Worm (Caenorhabditis elegans) whole organism, young adult: ENCODE results near the gene srh-276.

Experiments used
- B0261.1 ChIP-seq: sonication (generic microtip); optimal IDR thresholded peaks from 2 replicates; lab custom pipeline; 2016; ENCODE audit warnings: mild to moderate bottlenecking, missing genetic modification characterization, moderate library complexity, missing compliant biosample characterization
- B0336.3 ChIP-seq: fragments of 200-800 bp; sonication (Bioruptor generic); IDR thresholded peaks from 2 replicates; pipeline ENCODE4 v1.3.6; 2022; ENCODE audit warnings: missing genetic modification characterization, missing compliant biosample characterization
- F10E7.11 ChIP-seq: sonication (generic microtip); optimal IDR thresholded peaks from 2 replicates; lab custom pipeline; 2017; ENCODE audit warnings: mild to moderate bottlenecking, missing genetic modification characterization, moderate library complexity, missing compliant biosample characterization
- F39B2.1 ChIP-seq: fragments of 200-800 bp; sonication (Bioruptor generic); IDR thresholded peaks from 2 replicates; pipeline ENCODE4 v1.3.6; 2022; ENCODE audit warnings: missing genetic modification reagents, missing genetic modification characterization, missing compliant biosample characterization
- F55B11.4 ChIP-seq: sonication (generic microtip); optimal IDR thresholded peaks from 2 replicates; lab custom pipeline; 2016; ENCODE audit warnings: missing compliant biosample characterization, missing genetic modification characterization, borderline replicate concordance; ENCODE audit not compliant: insufficient read depth
- F57C9.4 ChIP-seq: sonication (generic microtip); optimal IDR thresholded peaks from 2 replicates; lab custom pipeline; 2017; ENCODE audit warnings: mild to moderate bottlenecking, missing genetic modification characterization, missing compliant biosample characterization
- K12H6.12 ChIP-seq: fragments of 200-800 bp; sonication (Bioruptor generic); optimal IDR thresholded peaks from 2 replicates; lab custom pipeline; 2018; ENCODE audit warnings: mild to moderate bottlenecking, missing genetic modification characterization, missing compliant biosample characterization
- Y53F4B.3 ChIP-seq: fragments of 200-800 bp; sonication (Bioruptor generic); IDR thresholded peaks from 2 replicates; pipeline ENCODE4 v1.3.6; 2022; ENCODE audit warnings: missing genetic modification reagents, missing genetic modification characterization, missing compliant biosample characterization
- Y79H2A.3 ChIP-seq: fragments of 200-800 bp; sonication (Bioruptor generic); conservative IDR thresholded peaks from 2 replicates; pipeline ENCODE4 v1.3.6; 2022; ENCODE audit warnings: missing genetic modification reagents, missing genetic modification characterization, missing compliant biosample characterization
- attf-3 ChIP-seq: fragments of 200-800 bp; sonication (Bioruptor generic); conservative IDR thresholded peaks from 2 replicates; pipeline ENCODE4 v1.3.6; 2022; ENCODE audit warnings: missing genetic modification reagents, missing genetic modification characterization, missing compliant biosample characterization
- attf-5 ChIP-seq: fragments of 200-800 bp; sonication (Bioruptor generic); optimal IDR thresholded peaks from 2 replicates; lab custom pipeline; 2018; ENCODE audit warnings: mild to moderate bottlenecking, missing genetic modification characterization, missing compliant biosample characterization
- ceh-100 ChIP-seq: fragments of 200-800 bp; sonication (Bioruptor generic); IDR thresholded peaks from 2 replicates; pipeline ENCODE4 v1.3.6; 2022; ENCODE audit warnings: missing genetic modification reagents, missing genetic modification characterization, missing compliant biosample characterization
- ceh-27 ChIP-seq: fragments of 200-800 bp; sonication (Bioruptor generic); optimal IDR thresholded peaks from 2 replicates; lab custom pipeline; 2018; ENCODE audit warnings: mild to moderate bottlenecking, missing genetic modification characterization, moderate library complexity, missing compliant biosample characterization
- ceh-58 ChIP-seq: fragments of 200-800 bp; sonication (Bioruptor generic); IDR thresholded peaks from 2 replicates; pipeline ENCODE4 v1.3.6; 2022; ENCODE audit warnings: missing genetic modification characterization, missing compliant biosample characterization
- die-1 ChIP-seq: sonication (generic microtip); optimal IDR thresholded peaks from 2 replicates; lab custom pipeline; 2016; ENCODE audit warnings: missing genotype, mild to moderate bottlenecking, missing genetic modification characterization, missing compliant biosample characterization
- dox-1 ChIP-seq: fragments of 200-800 bp; sonication (Bioruptor generic); IDR thresholded peaks from 2 replicates; pipeline ENCODE4 v1.3.6; 2022; ENCODE audit warnings: missing genetic modification reagents, missing genetic modification characterization, missing compliant biosample characterization
- efl-1 ChIP-seq: fragments of 150-350 bp; optimal IDR thresholded peaks from 2 replicates; lab custom pipeline; 2014; ENCODE audit warnings: missing biosample characterization, missing genetic modification reagents, missing genetic modification characterization
- ets-4 ChIP-seq: fragments of 200-800 bp; sonication (Bioruptor generic); optimal IDR thresholded peaks from 2 replicates; lab custom pipeline; 2018; ENCODE audit warnings: mild to moderate bottlenecking, missing genetic modification characterization, missing compliant biosample characterization
- hrde-1 ChIP-seq: sonication (generic microtip); optimal IDR thresholded peaks from 2 replicates; lab custom pipeline; 2016; ENCODE audit warnings: missing genetic modification characterization, mild to moderate bottlenecking, missing compliant biosample characterization, moderate library complexity, missing genotype, missing genetic modification reagents, borderline replicate concordance
- hsf-1 ChIP-seq: fragments of 200-800 bp; sonication (Bioruptor generic); IDR thresholded peaks from 2 replicates; pipeline ENCODE4 v1.3.6; 2022; ENCODE audit warnings: missing genetic modification reagents, missing genetic modification characterization, missing compliant biosample characterization
- lin-26 ChIP-seq: fragments of 200-800 bp; sonication (Bioruptor generic); IDR thresholded peaks from 2 replicates; pipeline ENCODE4 v1.3.6; 2022; ENCODE audit warnings: missing genetic modification reagents, missing genetic modification characterization, missing compliant biosample characterization
- lin-35 ChIP-seq, 3 experiments: fragments of 150-350 bp in 2 of 3; sonication (generic microtip) in 1 of 3; optimal IDR thresholded peaks; 2 replicates each; lab custom pipeline; 2014 to 2018; ENCODE audit warnings: missing biosample characterization in 3 of 3, missing genetic modification characterization in 3 of 3, missing genetic modification reagents in 3 of 3
- lin-54 ChIP-seq: fragments of 200-800 bp; sonication (Bioruptor generic); optimal IDR thresholded peaks from 2 replicates; lab custom pipeline; 2018; ENCODE audit warnings: mild to moderate bottlenecking, missing genetic modification characterization, missing compliant biosample characterization
- lsl-1 ChIP-seq: fragments of 200-800 bp; sonication (Bioruptor generic); optimal IDR thresholded peaks from 2 replicates; lab custom pipeline; 2018; ENCODE audit warnings: mild to moderate bottlenecking, missing genetic modification characterization, moderate library complexity, missing compliant biosample characterization
- madf-3 ChIP-seq: fragments of 200-800 bp; sonication (Bioruptor generic); IDR thresholded peaks from 2 replicates; pipeline ENCODE4 v1.3.6; 2022; ENCODE audit warnings: missing genetic modification reagents, missing genetic modification characterization, missing compliant biosample characterization
- madf-6 ChIP-seq: fragments of 200-800 bp; sonication (Bioruptor generic); IDR thresholded peaks from 2 replicates; pipeline ENCODE4 v1.3.6; 2022; ENCODE audit warnings: missing genetic modification reagents, missing genetic modification characterization, missing compliant biosample characterization
- mcd-1 ChIP-seq: fragments of 200-800 bp; sonication (Bioruptor generic); IDR thresholded peaks from 2 replicates; pipeline ENCODE4 v1.3.6; 2022; ENCODE audit warnings: missing genetic modification reagents, missing genetic modification characterization, missing compliant biosample characterization
- mes-4 ChIP-seq: sonication (generic microtip); optimal IDR thresholded peaks from 2 replicates; lab custom pipeline; 2016; ENCODE audit warnings: missing genotype, missing genetic modification characterization, missing compliant biosample characterization
- mxl-1 ChIP-seq: sonication (generic microtip); optimal IDR thresholded peaks from 2 replicates; lab custom pipeline; 2016; ENCODE audit warnings: missing genetic modification characterization, missing compliant biosample characterization
- nhr-27 ChIP-seq: fragments of 200-800 bp; sonication (Bioruptor generic); optimal IDR thresholded peaks from 2 replicates; lab custom pipeline; 2018; ENCODE audit warnings: mild to moderate bottlenecking, missing genetic modification characterization, moderate library complexity, missing compliant biosample characterization
- nhr-80 ChIP-seq: sonication (generic microtip); optimal IDR thresholded peaks from 2 replicates; lab custom pipeline; 2016; ENCODE audit warnings: missing genetic modification characterization, missing compliant biosample characterization
- pbrm-1 ChIP-seq: fragments of 200-800 bp; sonication (Bioruptor generic); IDR thresholded peaks from 2 replicates; pipeline ENCODE4 v1.3.6; 2022; ENCODE audit warnings: missing genetic modification reagents, missing genetic modification characterization, missing compliant biosample characterization
- rcor-1 ChIP-seq: fragments of 200-800 bp; sonication (Bioruptor generic); IDR thresholded peaks from 2 replicates; pipeline ENCODE4 v1.3.6; 2022; ENCODE audit warnings: missing genetic modification reagents, missing genetic modification characterization, missing compliant biosample characterization
- repo-1 ChIP-seq: sonication (generic microtip); optimal IDR thresholded peaks from 2 replicates; lab custom pipeline; 2017; ENCODE audit warnings: mild to moderate bottlenecking, missing genetic modification characterization, missing compliant biosample characterization
- rpc-1 ChIP-seq, 2 experiments: fragments of 150-350 bp in 1 of 2; sonication (generic microtip) in 1 of 2; optimal IDR thresholded peaks; 2 replicates each; lab custom pipeline; 2014 to 2018; ENCODE audit warnings: missing biosample characterization in 1 of 2, missing genetic modification characterization in 1 of 2, missing genetic modification reagents in 1 of 2, missing genotype in 1 of 2
- snpc-4 ChIP-seq, 5 experiments: fragments of 150-350 bp in 1 of 5; sonication (generic microtip) in 4 of 5; optimal IDR thresholded peaks; 2 replicates each; lab custom pipeline; 2014 to 2018; ENCODE audit warnings: missing genetic modification characterization in 5 of 5, missing biosample characterization in 3 of 5, antibody characterized with exemption in 2 of 5, mild to moderate bottlenecking in 2 of 5, missing compliant biosample characterization in 2 of 5, missing genotype in 2 of 5, moderate library complexity in 2 of 5, missing genetic modification reagents in 1 of 5
- tbp1 ChIP-seq: fragments of 200-800 bp; sonication (Bioruptor generic); optimal IDR thresholded peaks from 2 replicates; lab custom pipeline; 2018; ENCODE audit warnings: mild to moderate bottlenecking, missing genetic modification characterization, missing compliant biosample characterization
- unc-130 ChIP-seq: sonication (generic microtip); optimal IDR thresholded peaks from 2 replicates; lab custom pipeline; 2016; ENCODE audit warnings: missing genetic modification reagents, missing genetic modification characterization, missing compliant biosample characterization
- xnd-1 ChIP-seq: sonication (generic microtip); optimal IDR thresholded peaks from 2 replicates; lab custom pipeline; 2016; ENCODE audit warnings: missing genotype, missing genetic modification reagents, missing genetic modification characterization, missing compliant biosample characterization
- zfh-2 ChIP-seq: fragments of 200-800 bp; sonication (Bioruptor generic); conservative IDR thresholded peaks from 2 replicates; pipeline ENCODE4 v1.3.6; 2022; ENCODE audit warnings: missing genetic modification reagents, missing genetic modification characterization, missing compliant biosample characterization
- ztf-18 ChIP-seq: sonication (generic microtip); optimal IDR thresholded peaks from 2 replicates; lab custom pipeline; 2016; ENCODE audit warnings: missing genotype, mild to moderate bottlenecking, missing genetic modification characterization, missing compliant biosample characterization

Gene srh-276

ce11 chrV:15511613-15512216 is 17.5 kb upstream of the srh-276 start, which contains the start of gene rpl-38 (continued):
- no peak for TF ChIP-seq unc-130 (GFP tag; lab: Kevin White, UChicago)
- TF ChIP-seq Y79H2A.3 (GFP tag; lab: Robert Waterston, UW): no peak
- TF ChIP-seq snpc-4 (GFP tag; optimal IDR thresholded peaks at IDR 0.05; lab: Kevin White, UChicago): no peak
- peak; percentile 68 to 79 (median 76) for TF ChIP-seq snpc-4 (tag; optimal IDR thresholded peaks at IDR 0.05; lab: Kevin White, UChicago)
- no peak for TF ChIP-seq mes-4 (tag; lab: Kevin White, UChicago)
- peak; percentile 66 for TF ChIP-seq dox-1 (GFP tag; lab: Robert Waterston, UW)
- no peak for TF ChIP-seq Y53F4B.3 (GFP tag; lab: Robert Waterston, UW)
- peak; percentile 67 for TF ChIP-seq attf-3 (GFP tag; lab: Robert Waterston, UW)
- peak; percentile 58 for TF ChIP-seq efl-1 (GFP tag; lab: Kevin White, UChicago)
- peak; percentile 70 for TF ChIP-seq tbp1 (GFP tag; lab: Kevin White, UChicago)
- no peak for TF ChIP-seq ets-4 (GFP tag; lab: Kevin White, UChicago)
- TF ChIP-seq nhr-27 (tag; lab: Kevin White, UChicago): no peak
- TF ChIP-seq lin-54: peak; percentile 76
- TF ChIP-seq, all 124 proteins: peak for 49

ce11 chrV:15512856-15513756 is 16.1 kb upstream of the srh-276 start:
- TF ChIP-seq madf-6 (GFP tag; lab: Robert Waterston, UW): peak; percentile 79
- peak; percentile 52 for TF ChIP-seq hrde-1 (tag; lab: Kevin White, UChicago)
- no peak for TF ChIP-seq nhr-80 (tag; lab: Kevin White, UChicago)
- peak; percentile 8 for TF ChIP-seq F10E7.11
- TF ChIP-seq attf-5: peak; percentile 19
- TF ChIP-seq F39B2.1 (GFP tag; lab: Robert Waterston, UW): no peak
- no peak for TF ChIP-seq snpc-4 (GFP tag; optimal IDR thresholded peaks at IDR 0.05; lab: Kevin White, UChicago)
- peak in 2 of 4 experiments; percentile 6 to 23 for TF ChIP-seq snpc-4 (tag; optimal IDR thresholded peaks at IDR 0.05; lab: Kevin White, UChicago)
- peak; percentile 41 for TF ChIP-seq tbp1 (GFP tag; lab: Kevin White, UChicago)
- no peak for TF ChIP-seq mxl-1 (tag; lab: Kevin White, UChicago)
- peak; percentile 18 for TF ChIP-seq B0261.1
- 0 out of 2 replicates have a peak, but pooled peaks have one; percentile 27 for TF ChIP-seq ceh-58 (GFP tag; lab: Robert Waterston, UW)
- peak; percentile 50 for TF ChIP-seq ztf-18 (tag; lab: Kevin White, UChicago)
- no peak for TF ChIP-seq mes-4 (tag; lab: Kevin White, UChicago)
- peak; percentile 37 for TF ChIP-seq ceh-27 (GFP tag; lab: Kevin White, UChicago)
- peak; percentile 17; the same call in 1 of the 2 replicates for TF ChIP-seq rcor-1 (GFP tag; lab: Robert Waterston, UW)
- TF ChIP-seq lin-26: peak; percentile 70; the same call in 1 of the 2 replicates
- peak; percentile 87; the same call in 1 of the 2 replicates for TF ChIP-seq madf-3 (GFP tag; lab: Robert Waterston, UW)
- no peak for TF ChIP-seq F57C9.4
- no peak for TF ChIP-seq unc-130 (GFP tag; lab: Kevin White, UChicago)
- peak; percentile 96 for TF ChIP-seq B0336.3 (GFP tag; lab: Robert Waterston, UW)
- peak; percentile 46 for TF ChIP-seq xnd-1
- peak; percentile 42 for TF ChIP-seq lsl-1 (GFP tag; lab: Kevin White, UChicago)
- peak; percentile 77 for TF ChIP-seq hsf-1 (GFP tag; lab: Robert Waterston, UW)
- TF ChIP-seq K12H6.12 (tag; lab: Kevin White, UChicago): no peak
- peak; percentile 38; the same call in 1 of the 2 replicates for TF ChIP-seq mcd-1 (GFP tag; lab: Robert Waterston, UW)
- peak; percentile 28; the same call in 1 of the 2 replicates for TF ChIP-seq ceh-100
- no peak for TF ChIP-seq rpc-1 (optimal IDR thresholded peaks at IDR 0.05; lab: Kevin White, UChicago)
- no peak for TF ChIP-seq rpc-1 (tag; optimal IDR thresholded peaks at IDR 0.05; lab: Kevin White, UChicago)
- peak; percentile 20 for TF ChIP-seq die-1 (tag; lab: Kevin White, UChicago)
- peak; percentile 43 for TF ChIP-seq lin-54
- TF ChIP-seq F55B11.4 (tag; lab: Kevin White, UChicago): no peak
- TF ChIP-seq repo-1 (tag; lab: Kevin White, UChicago): peak; percentile 44
- peak; percentile 62 for TF ChIP-seq zfh-2 (GFP tag; lab: Robert Waterston, UW)
- peak; percentile 7; the same call in 1 of the 2 replicates for TF ChIP-seq pbrm-1 (GFP tag; lab: Robert Waterston, UW)
- TF ChIP-seq lin-35 (GFP tag; optimal IDR thresholded peaks at IDR 0.05; lab: Kevin White, UChicago): peak in 1 of 3 experiments; percentile 32
